Fruit fly (Drosophila melanogaster) whole organism, embryonic: ENCODE measurements around the gene Wsck.

Source experiments
- Adf1 ChIP-seq: fragments of 200-800 bp; sonication (Bioruptor generic); IDR thresholded peaks from 2 replicates; pipeline ENCODE4 v1.3.6; 2022; ENCODE audit warnings: missing biosample characterization, missing genetic modification characterization
- Aef1 ChIP-seq: fragments of 200-800 bp; sonication (Bioruptor generic); IDR thresholded peaks from 3 replicates; pipeline ENCODE4 v1.3.6; 2022; ENCODE audit warnings: missing biosample characterization, missing genetic modification characterization
- Awh ChIP-seq: fragments of 200-800 bp; sonication (Bioruptor generic); IDR thresholded peaks from 2 replicates; pipeline ENCODE4, ENCODE4 v1.3.6; 2022; ENCODE audit warnings: missing biosample characterization, missing genetic modification characterization
- CG10147 ChIP-seq: fragments of 200-800 bp; sonication (Bioruptor generic); optimal IDR thresholded peaks from 2 replicates; lab custom pipeline; 2019; ENCODE audit warnings: missing biosample characterization, mild to moderate bottlenecking, missing genetic modification characterization, moderate library complexity
- CG12659 ChIP-seq: fragments of 200-800 bp; sonication (Bioruptor generic); optimal IDR thresholded peaks from 3 replicates; lab custom pipeline; 2017; ENCODE audit warnings: mild to moderate bottlenecking, missing biosample characterization, missing genetic modification reagents, missing genetic modification characterization
- CG13123 ChIP-seq: fragments of 200-800 bp; sonication (Bioruptor generic); optimal IDR thresholded peaks from 2 replicates; lab custom pipeline; 2016; ENCODE audit warnings: missing biosample characterization, missing genetic modification characterization
- CG13296 ChIP-seq: fragments of 200-800 bp; sonication (Bioruptor generic); optimal IDR thresholded peaks from 3 replicates; lab custom pipeline; 2018; ENCODE audit warnings: missing biosample characterization, mild to moderate bottlenecking, missing genetic modification characterization
- CG15479 ChIP-seq: fragments of 200-800 bp; sonication (Bioruptor generic); optimal IDR thresholded peaks from 3 replicates; lab custom pipeline; 2019; ENCODE audit warnings: missing biosample characterization, mild to moderate bottlenecking, missing genetic modification characterization, moderate library complexity
- CG15514 ChIP-seq: fragments of 200-800 bp; sonication (Bioruptor generic); optimal IDR thresholded peaks from 3 replicates; lab custom pipeline; 2017; ENCODE audit warnings: missing biosample characterization, missing genetic modification characterization, mild to moderate bottlenecking, moderate library complexity, missing genetic modification reagents
- CG2116 ChIP-seq: fragments of 200-800 bp; sonication (Bioruptor generic); optimal IDR thresholded peaks from 3 replicates; lab custom pipeline; 2018; ENCODE audit warnings: missing biosample characterization, mild to moderate bottlenecking, missing genetic modification characterization
- CG2202 ChIP-seq: fragments of 200-800 bp; sonication (Bioruptor generic); optimal IDR thresholded peaks from 2 replicates; lab custom pipeline; 2018; ENCODE audit warnings: missing biosample characterization, mild to moderate bottlenecking, missing genetic modification characterization
- CG2875 ChIP-seq: fragments of 200-800 bp; sonication (Bioruptor generic); optimal IDR thresholded peaks from 2 replicates; lab custom pipeline; 2017; ENCODE audit warnings: missing biosample characterization, mild to moderate bottlenecking, missing genetic modification characterization, missing genetic modification reagents
- CG32767 ChIP-seq: fragments of 200-800 bp; sonication (Bioruptor generic); IDR thresholded peaks from 2 replicates; pipeline ENCODE4 v1.3.6; 2022; ENCODE audit warnings: missing biosample characterization, missing genetic modification characterization
- CG4360 ChIP-seq: fragments of 200-800 bp; sonication (Bioruptor generic); IDR thresholded peaks from 2 replicates; pipeline ENCODE4 v1.3.6; 2022; ENCODE audit warnings: missing biosample characterization, missing genetic modification characterization
- CG7987 ChIP-seq: fragments of 200-800 bp; sonication (Bioruptor generic); optimal IDR thresholded peaks from 2 replicates; lab custom pipeline; 2018; ENCODE audit warnings: missing biosample characterization, mild to moderate bottlenecking, missing genetic modification characterization, moderate library complexity
- CG8290 ChIP-seq, 3 experiments: fragments of 200-800 bp; sonication (Bioruptor generic); optimal IDR thresholded peaks; 2 replicates each; lab custom pipeline; 2016 to 2019; ENCODE audit warnings: missing biosample characterization in 3 of 3, missing genetic modification characterization in 3 of 3, mild to moderate bottlenecking in 2 of 3, moderate library complexity in 1 of 3
- CG9727 ChIP-seq: fragments of 200-800 bp; sonication (Bioruptor generic); optimal IDR thresholded peaks from 3 replicates; lab custom pipeline; 2017; ENCODE audit warnings: missing biosample characterization, mild to moderate bottlenecking, missing genetic modification characterization
- CkIIα-i1 ChIP-seq: fragments of 200-800 bp; sonication (Bioruptor generic); IDR thresholded peaks from 2 replicates; pipeline ENCODE4 v1.3.6; 2022; ENCODE audit warnings: missing biosample characterization, missing genetic modification characterization
- D ChIP-seq, 2 experiments: fragments of 200-800 bp in 1 of 2; fragments of >200 bp in 1 of 2; sonication (Bioruptor generic) in 1 of 2; optimal IDR thresholded peaks; 2 replicates in 1 of 2; 3 replicates in 1 of 2; lab custom pipeline; 2017; ENCODE audit warnings: mild to moderate bottlenecking in 1 of 2, missing biosample characterization in 1 of 2, missing genetic modification characterization in 1 of 2, missing genetic modification reagents in 1 of 2
- Deaf1 ChIP-seq: fragments of 200-800 bp; optimal IDR thresholded peaks from 3 replicates; lab custom pipeline; 2019; ENCODE audit warnings: missing biosample characterization, mild to moderate bottlenecking, missing genetic modification characterization, moderate library complexity
- Dref ChIP-seq: fragments of 200-800 bp; sonication (Bioruptor generic); IDR thresholded peaks from 2 replicates; pipeline ENCODE4 v1.3.6; 2022; ENCODE audit warnings: missing biosample characterization, missing genetic modification characterization
- HmgZ ChIP-seq: fragments of 200-800 bp; sonication (Bioruptor generic); optimal IDR thresholded peaks from 2 replicates; lab custom pipeline; 2018; ENCODE audit warnings: missing biosample characterization, mild to moderate bottlenecking, missing genetic modification characterization
- Hmr ChIP-seq: fragments of 200-800 bp; sonication (Bioruptor generic); optimal IDR thresholded peaks from 3 replicates; lab custom pipeline; 2017; ENCODE audit warnings: mild to moderate bottlenecking, missing biosample characterization, missing genetic modification reagents, missing genetic modification characterization
- Hr78 ChIP-seq, 2 experiments: fragments of 200-800 bp in 1 of 2; fragments of >200 bp in 1 of 2; sonication (Bioruptor generic) in 1 of 2; optimal IDR thresholded peaks; 2 replicates each; lab custom pipeline; 2017 to 2019; ENCODE audit warnings: missing biosample characterization in 2 of 2, missing genetic modification characterization in 2 of 2, mild to moderate bottlenecking in 1 of 2, moderate library complexity in 1 of 2
- MESR4 ChIP-seq: fragments of 200-800 bp; sonication (Bioruptor generic); optimal IDR thresholded peaks from 2 replicates; lab custom pipeline; 2018; ENCODE audit warnings: missing biosample characterization, mild to moderate bottlenecking, missing genetic modification characterization, moderate library complexity
- danr ChIP-seq: fragments of 200-800 bp; sonication (Bioruptor generic); IDR thresholded peaks from 2 replicates; pipeline ENCODE4 v1.3.6; 2022; ENCODE audit warnings: missing biosample characterization, missing genetic modification characterization
- dm ChIP-seq: fragments of 200-800 bp; sonication (Bioruptor generic); optimal IDR thresholded peaks from 3 replicates; lab custom pipeline; 2016; ENCODE audit warnings: missing biosample characterization, missing genetic modification characterization
- dmrt99B ChIP-seq: fragments of 200-800 bp; sonication (Bioruptor generic); optimal IDR thresholded peaks from 2 replicates; lab custom pipeline; 2018; ENCODE audit warnings: missing biosample characterization, mild to moderate bottlenecking, missing genetic modification characterization, moderate library complexity
- dysf ChIP-seq: fragments of 200-800 bp; sonication (Bioruptor generic); IDR thresholded peaks from 3 replicates; pipeline ENCODE4 v1.3.6; 2022; ENCODE audit warnings: missing biosample characterization, missing genetic modification characterization
- en ChIP-seq: fragments of 200-800 bp; sonication (Bioruptor generic); optimal IDR thresholded peaks from 2 replicates; lab custom pipeline; 2016; ENCODE audit warnings: missing biosample characterization, missing genetic modification characterization
- ftz-f1 ChIP-seq: fragments of 200-800 bp; sonication (Bioruptor generic); optimal IDR thresholded peaks from 2 replicates; lab custom pipeline; 2016; ENCODE audit warnings: missing biosample characterization, missing genetic modification characterization
- gt ChIP-seq: fragments of 200-800 bp; sonication (Bioruptor generic); IDR thresholded peaks from 2 replicates; pipeline ENCODE4 v1.3.6; 2022; ENCODE audit warnings: missing biosample characterization, missing genetic modification characterization
- insv ChIP-seq, 2 experiments: fragments of 200-800 bp; sonication (Bioruptor generic); optimal IDR thresholded peaks; 3 replicates each; lab custom pipeline; 2016 to 2018; ENCODE audit warnings: missing biosample characterization in 2 of 2, missing genetic modification characterization in 2 of 2
- kah ChIP-seq: fragments of 200-800 bp; sonication (Bioruptor generic); optimal IDR thresholded peaks from 2 replicates; lab custom pipeline; 2018; ENCODE audit warnings: missing biosample characterization, mild to moderate bottlenecking, missing genetic modification characterization
- peb ChIP-seq: fragments of 200-800 bp; sonication (Bioruptor generic); IDR thresholded peaks from 2 replicates; pipeline ENCODE4 v1.3.6; 2022; ENCODE audit warnings: missing biosample characterization, missing genetic modification characterization
- pzg ChIP-seq: fragments of 200-800 bp; sonication (Bioruptor generic); optimal IDR thresholded peaks from 3 replicates; lab custom pipeline; 2018; ENCODE audit warnings: missing biosample characterization, mild to moderate bottlenecking, missing genetic modification characterization, moderate library complexity
- salm ChIP-seq: fragments of 200-800 bp; sonication (Bioruptor generic); optimal IDR thresholded peaks from 2 replicates; lab custom pipeline; 2018; ENCODE audit warnings: missing biosample characterization, mild to moderate bottlenecking, missing genetic modification characterization
- sc ChIP-seq, 3 experiments: fragments of >200 bp in 2 of 3; fragments of 200-800 bp in 1 of 3; sonication (Bioruptor generic) in 1 of 3; optimal IDR thresholded peaks; 2 replicates in 2 of 3; 3 replicates in 1 of 3; lab custom pipeline; 2017; ENCODE audit warnings: mild to moderate bottlenecking in 1 of 3, missing biosample characterization in 1 of 3, missing genetic modification characterization in 1 of 3, missing genetic modification reagents in 1 of 3
- slp2 ChIP-seq: fragments of 200-800 bp; sonication (Bioruptor generic); optimal IDR thresholded peaks from 2 replicates; lab custom pipeline; 2016; ENCODE audit warnings: missing biosample characterization, missing genetic modification characterization
- so ChIP-seq: fragments of 200-800 bp; sonication (Bioruptor generic); IDR thresholded peaks from 3 replicates; pipeline ENCODE4 v1.3.6; 2022; ENCODE audit warnings: missing biosample characterization, missing genetic modification characterization
- stc ChIP-seq: fragments of 200-800 bp; sonication (Bioruptor generic); IDR thresholded peaks from 2 replicates; pipeline ENCODE4 v1.3.6; 2022; ENCODE audit warnings: missing biosample characterization, missing genetic modification characterization
- sug ChIP-seq: fragments of 200-800 bp; optimal IDR thresholded peaks from 2 replicates; lab custom pipeline; 2019; ENCODE audit warnings: missing biosample characterization, mild to moderate bottlenecking, missing genetic modification characterization, moderate library complexity
- tll ChIP-seq, 2 experiments: fragments of 200-800 bp in 1 of 2; fragments of >200 bp in 1 of 2; sonication (Bioruptor generic) in 1 of 2; optimal IDR thresholded peaks; 2 replicates each; lab custom pipeline; 2017 to 2019; ENCODE audit warnings: missing biosample characterization in 2 of 2, missing genetic modification characterization in 2 of 2, mild to moderate bottlenecking in 1 of 2, moderate library complexity in 1 of 2
- twi ChIP-seq: fragments of 200-800 bp; optimal IDR thresholded peaks from 2 replicates; lab custom pipeline; 2019; ENCODE audit warnings: missing biosample characterization, mild to moderate bottlenecking, missing genetic modification characterization, moderate library complexity
- wdn ChIP-seq: fragments of 200-800 bp; sonication (Bioruptor generic); IDR thresholded peaks from 2 replicates; pipeline ENCODE4 v1.3.6; 2022; ENCODE audit warnings: missing biosample characterization, missing genetic modification characterization
- wek ChIP-seq: fragments of 200-800 bp; sonication (Bioruptor generic); optimal IDR thresholded peaks from 3 replicates; lab custom pipeline; 2018; ENCODE audit warnings: missing biosample characterization, mild to moderate bottlenecking, missing genetic modification characterization, moderate library complexity

Gene Wsck

dm6 chr3R:24629877-24630808 lies at the start of gene Wsck:
Gene Wsck, minus strand, starts transcription at chr3R:24630075.
- TF ChIP-seq CG10147 (GFP tag; lab: Kevin White, UChicago), result no peak
- peak; percentile 24; the same call in 1 of the 2 replicates for TF ChIP-seq Awh (GFP tag; lab: Robert Waterston, UW)
- 0 out of 2 replicates have a peak, but pooled peaks have one; percentile 25 for TF ChIP-seq CG32767 (GFP tag; lab: Robert Waterston, UW)
- no peak for TF ChIP-seq stc (GFP tag; lab: Robert Waterston, UW)
- TF ChIP-seq CG2202 (tag; lab: Kevin White, UChicago), result no peak
- peak; percentile 40 for TF ChIP-seq CG2116 (GFP tag; lab: Kevin White, UChicago)
- no peak for TF ChIP-seq salm
- peak; percentile 62 for TF ChIP-seq kah (GFP tag; lab: Kevin White, UChicago)
- TF ChIP-seq dm (GFP tag; lab: Kevin White, UChicago), result peak; percentile 39
- TF ChIP-seq Deaf1 (tag; lab: Kevin White, UChicago), result no peak
- no peak for TF ChIP-seq Hr78 (GFP tag; optimal IDR thresholded peaks at IDR 0.05; lab: Kevin White, UChicago)
- TF ChIP-seq MESR4 (GFP tag; lab: Kevin White, UChicago), result peak; percentile 20
- TF ChIP-seq sug (tag; lab: Kevin White, UChicago), result no peak
- TF ChIP-seq CG2875, result no peak
- TF ChIP-seq pzg (GFP tag; lab: Kevin White, UChicago), result peak; percentile 45
- peak; percentile 11 for TF ChIP-seq wek
- peak; percentile 2 for TF ChIP-seq ftz-f1 (GFP tag; lab: Kevin White, UChicago)
- TF ChIP-seq dmrt99B (tag; lab: Kevin White, UChicago), result no peak
- 0 out of 2 replicates have a peak, but pooled peaks have one; percentile 24 for TF ChIP-seq Dref (GFP tag; lab: Robert Waterston, UW)
- no peak for TF ChIP-seq gt (GFP tag; lab: Robert Waterston, UW)
- TF ChIP-seq CG12659 (GFP tag; lab: Kevin White, UChicago), result peak; percentile 31
- TF ChIP-seq D (optimal IDR thresholded peaks at IDR 0.05; lab: Kevin White, UChicago), result peak; percentile 49
- TF ChIP-seq D (GFP tag; optimal IDR thresholded peaks at IDR 0.05; lab: Kevin White, UChicago), result no peak
- peak; percentile 22 for TF ChIP-seq CG7987 (GFP tag; lab: Kevin White, UChicago)
- TF ChIP-seq en, result no peak
- TF ChIP-seq CG13296 (GFP tag; lab: Kevin White, UChicago), result no peak
- TF ChIP-seq sc (optimal IDR thresholded peaks at IDR 0.05; lab: Kevin White, UChicago), result no peak
- no peak for TF ChIP-seq sc (GFP tag; optimal IDR thresholded peaks at IDR 0.05; lab: Kevin White, UChicago)
- TF ChIP-seq HmgZ, result peak; percentile 47
- TF ChIP-seq Hmr (GFP tag; lab: Kevin White, UChicago), result no peak
- TF ChIP-seq wdn (GFP tag; lab: Robert Waterston, UW), result no peak
- TF ChIP-seq CG4360 (GFP tag; lab: Robert Waterston, UW), result peak; percentile 90
- peak; percentile 56 for TF ChIP-seq CG15514
- TF ChIP-seq CG8290 (GFP tag; optimal IDR thresholded peaks at IDR 0.05; lab: Kevin White, UChicago), result no peak
- TF ChIP-seq CG8290 (tag; optimal IDR thresholded peaks at IDR 0.05; lab: Kevin White, UChicago), result no peak
- no peak for TF ChIP-seq CG9727
- TF ChIP-seq Adf1 (GFP tag; lab: Robert Waterston, UW), result peak; percentile 99
- TF ChIP-seq slp2 (GFP tag; lab: Kevin White, UChicago), result no peak
- TF ChIP-seq tll (GFP tag; optimal IDR thresholded peaks at IDR 0.05; lab: Kevin White, UChicago), result peak in 1 of 2 experiments; percentile 62
- TF ChIP-seq insv (GFP tag; optimal IDR thresholded peaks at IDR 0.05; lab: Kevin White, UChicago), result peak in 1 of 2 experiments; percentile 89
- peak; percentile 23; the same call in 1 of the 3 replicates for TF ChIP-seq Aef1 (GFP tag; lab: Robert Waterston, UW)
- no peak for TF ChIP-seq CkIIα-i1 (GFP tag; lab: Robert Waterston, UW)
- no peak for TF ChIP-seq so (GFP tag; lab: Robert Waterston, UW)
- no peak for TF ChIP-seq CG13123
- TF ChIP-seq twi, result peak; percentile 31
- no peak for TF ChIP-seq peb (GFP tag; lab: Robert Waterston, UW)
- peak; percentile 88 for TF ChIP-seq CG15479 (GFP tag; lab: Kevin White, UChicago)
- no peak for TF ChIP-seq dysf
- no peak for TF ChIP-seq danr
